Worm (Caenorhabditis elegans) whole organism, early embryonic: ENCODE measurements around the gene C06A12.3.

Source experiments
- B0310.2 ChIP-seq: sonication (generic microtip); optimal IDR thresholded peaks from 2 replicates; lab custom pipeline; 2016; ENCODE audit warnings: mild to moderate bottlenecking, missing genetic modification characterization, missing compliant biosample characterization
- F13C5.2 ChIP-seq: sonication (generic microtip); optimal IDR thresholded peaks from 2 replicates; lab custom pipeline; 2017; ENCODE audit warnings: mild to moderate bottlenecking, missing genetic modification characterization, inconsistent platforms, missing compliant biosample characterization
- aly-1 ChIP-seq: sonication (generic microtip); optimal IDR thresholded peaks from 2 replicates; lab custom pipeline; 2016; ENCODE audit warnings: missing genetic modification characterization, missing compliant biosample characterization
- ama-1 ChIP-seq: fragments of 150-350 bp; optimal IDR thresholded peaks from 2 replicates; lab custom pipeline; 2014
- ceh-13 ChIP-seq: fragments of 200-800 bp; sonication (Bioruptor generic); optimal IDR thresholded peaks from 2 replicates; lab custom pipeline; 2018; ENCODE audit warnings: mild to moderate bottlenecking, missing genetic modification characterization, missing compliant biosample characterization
- ceh-36 ChIP-seq: sonication (generic microtip); optimal IDR thresholded peaks from 2 replicates; lab custom pipeline; 2016; ENCODE audit warnings: missing genetic modification characterization, inconsistent platforms, missing compliant biosample characterization
- ets-7 ChIP-seq: sonication (generic microtip); optimal IDR thresholded peaks from 2 replicates; lab custom pipeline; 2016; ENCODE audit warnings: missing genotype, missing genetic modification characterization, missing compliant biosample characterization
- flt-1 ChIP-seq: fragments of 200-800 bp; sonication (Bioruptor generic); IDR thresholded peaks from 2 replicates; pipeline ENCODE4 v1.3.6; 2022; ENCODE audit warnings: missing genetic modification characterization, missing compliant biosample characterization
- hmbx-1 ChIP-seq: sonication (generic microtip); optimal IDR thresholded peaks from 2 replicates; lab custom pipeline; 2016; ENCODE audit warnings: mild to moderate bottlenecking, missing genetic modification characterization, missing compliant biosample characterization
- hmg-4 ChIP-seq: fragments of 200-800 bp; sonication (Bioruptor generic); optimal IDR thresholded peaks from 2 replicates; lab custom pipeline; 2018; ENCODE audit warnings: mild to moderate bottlenecking, missing genetic modification characterization, missing compliant biosample characterization
- hnd-1 ChIP-seq: sonication (generic microtip); optimal IDR thresholded peaks from 2 replicates; lab custom pipeline; 2016; ENCODE audit warnings: missing genetic modification characterization, missing compliant biosample characterization
- pes-1 ChIP-seq: fragments of 200-800 bp; sonication (Bioruptor generic); IDR thresholded peaks from 2 replicates; pipeline ENCODE4 v1.3.6; 2022; ENCODE audit warnings: missing genetic modification reagents, missing genetic modification characterization, missing compliant biosample characterization
- scrt-1 ChIP-seq: fragments of 200-800 bp; sonication (Bioruptor generic); IDR thresholded peaks from 2 replicates; pipeline ENCODE4 v1.3.6; 2022; ENCODE audit warnings: missing genetic modification characterization, missing compliant biosample characterization
- sea-1 ChIP-seq: fragments of 200-800 bp; sonication (Bioruptor generic); conservative IDR thresholded peaks from 2 replicates; pipeline ENCODE4 v1.3.6; 2022; ENCODE audit warnings: missing genetic modification characterization, missing compliant biosample characterization
- tbx-11 ChIP-seq: fragments of 200-800 bp; sonication (Bioruptor generic); IDR thresholded peaks from 2 replicates; pipeline ENCODE4 v1.3.6; 2022; ENCODE audit warnings: missing genetic modification characterization, missing compliant biosample characterization
- tbx-37 ChIP-seq: fragments of 200-800 bp; sonication (Bioruptor generic); conservative IDR thresholded peaks from 2 replicates; pipeline ENCODE4 v1.3.6; 2022; ENCODE audit warnings: missing genetic modification reagents, missing genetic modification characterization, missing compliant biosample characterization
- tra-4 ChIP-seq: sonication (generic microtip); optimal IDR thresholded peaks from 2 replicates; lab custom pipeline; 2017; ENCODE audit warnings: missing genetic modification characterization, missing compliant biosample characterization

Gene C06A12.3

DNA sequence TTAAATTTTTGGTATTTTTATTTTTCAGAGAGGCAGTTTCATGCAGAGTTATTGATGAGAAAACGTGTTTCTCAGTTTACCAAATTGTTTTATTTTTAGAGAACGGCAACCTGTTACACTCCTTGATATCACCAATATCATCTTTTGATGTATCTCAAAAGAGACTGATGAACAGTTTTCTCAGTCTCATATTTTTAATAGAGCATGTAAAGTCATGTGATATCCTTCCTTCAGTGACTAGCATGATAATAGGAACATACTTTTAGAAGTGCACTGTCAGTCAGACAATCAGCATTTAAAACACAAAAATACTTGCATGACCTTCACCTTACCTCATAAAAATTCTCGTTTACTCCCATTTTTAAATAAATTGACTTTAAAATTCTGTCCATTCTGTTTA is 15.0 kb downstream of the C06A12.3 start, which contains the start of gene F11E6.11:
Gene F11E6.11 (plus strand): TSS at position 325 of the 400 bp plus-strand sequence.
- TF ChIP-seq tra-4 (tag; lab: Kevin White, UChicago) (no peak), pes-1 (no peak), aly-1 (tag; lab: Kevin White, UChicago) (no peak)

DNA sequence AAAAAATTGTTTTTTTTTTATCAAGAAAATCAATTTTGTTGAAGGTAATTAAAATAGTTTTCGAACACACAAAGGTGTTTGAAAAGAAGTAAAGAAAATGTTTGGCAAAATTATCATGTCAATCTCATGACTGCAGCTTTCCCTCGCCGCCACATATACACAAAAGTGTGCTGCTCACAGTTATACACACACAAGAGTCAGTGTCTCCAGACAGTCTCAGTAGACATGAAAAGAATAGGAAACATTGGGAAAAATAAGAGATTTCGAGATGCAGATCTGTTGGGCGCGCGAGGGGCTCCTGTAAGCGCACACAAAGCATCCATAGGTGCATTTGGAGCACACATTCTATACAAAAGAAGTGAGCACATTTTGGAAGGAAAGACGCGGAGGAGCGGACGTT is 20.8 kb downstream of the C06A12.3 start:
- no peak for TF ChIP-seq ceh-13 (GFP tag; lab: Kevin White, UChicago)
- no peak for TF ChIP-seq tbx-37 (GFP tag; lab: Robert Waterston, UW)
- no peak for TF ChIP-seq tra-4 (tag; lab: Kevin White, UChicago)
- TF ChIP-seq pes-1: no peak
- TF ChIP-seq ets-7 (tag; lab: Kevin White, UChicago): no peak
- no peak for TF ChIP-seq hmbx-1 (tag; lab: Kevin White, UChicago)
- no peak for TF ChIP-seq hnd-1 (tag; lab: Kevin White, UChicago)
- no peak for TF ChIP-seq ceh-36 (tag; lab: Kevin White, UChicago)
- TF ChIP-seq flt-1 (GFP tag; lab: Robert Waterston, UW): no peak
- TF ChIP-seq sea-1 (GFP tag; lab: Robert Waterston, UW): no peak
- TF ChIP-seq B0310.2: no peak
- no peak for TF ChIP-seq scrt-1 (GFP tag; lab: Robert Waterston, UW)
- no peak for TF ChIP-seq aly-1 (tag; lab: Kevin White, UChicago)

DNA sequence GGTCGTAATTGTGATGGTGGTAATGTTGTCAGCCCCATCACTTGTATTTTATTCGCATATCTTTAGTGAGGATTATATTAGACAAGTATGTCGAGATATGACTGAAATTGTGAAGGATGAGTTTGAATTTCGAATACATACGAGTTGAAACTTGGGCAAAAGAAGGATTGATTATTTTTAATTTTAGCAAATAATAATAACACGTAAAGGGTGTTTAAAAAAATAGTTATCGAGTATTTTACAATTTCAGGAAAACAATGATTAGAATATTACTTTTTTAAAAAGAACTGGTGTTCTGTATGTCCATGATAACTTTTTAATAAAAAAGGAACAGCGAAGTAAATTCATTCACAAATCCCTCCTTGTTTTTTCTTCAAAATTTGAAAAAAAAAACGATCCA is 22.9 kb downstream of the C06A12.3 start, which contains the start of gene F11E6.8:
Gene F11E6.8 (minus strand): TSS at position 101 of the 400 bp plus-strand sequence.
- TF ChIP-seq pes-1: no peak
- no peak for TF ChIP-seq aly-1 (tag; lab: Kevin White, UChicago)
- no peak for TF ChIP-seq scrt-1 (GFP tag; lab: Robert Waterston, UW)
- no peak for TF ChIP-seq B0310.2
- no peak for TF ChIP-seq ceh-36 (tag; lab: Kevin White, UChicago)
- no peak for TF ChIP-seq F13C5.2 (tag; lab: Kevin White, UChicago)
- TF ChIP-seq hnd-1 (tag; lab: Kevin White, UChicago): no peak
- no peak for TF ChIP-seq ceh-13 (GFP tag; lab: Kevin White, UChicago)
- TF ChIP-seq tra-4 (tag; lab: Kevin White, UChicago): no peak
- no peak for TF ChIP-seq ama-1

DNA sequence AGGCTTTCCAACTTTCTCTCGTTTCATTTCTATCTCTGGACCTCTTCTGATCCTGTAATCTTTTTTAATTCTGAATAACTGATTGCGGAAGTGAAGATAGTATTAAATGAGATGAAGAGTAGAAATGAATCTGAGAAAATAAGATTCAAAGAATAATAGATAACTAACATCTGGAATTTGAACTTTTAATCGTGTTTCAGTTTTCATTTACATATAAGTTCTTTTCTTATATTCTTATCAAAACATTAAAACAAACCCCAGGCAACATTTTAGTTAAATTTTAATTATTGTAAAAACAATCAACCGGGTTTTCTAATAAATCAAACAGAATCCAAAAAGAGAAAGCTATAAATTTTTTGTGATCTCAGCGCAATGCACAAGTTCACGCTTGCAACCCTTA is 25.7 kb downstream of the C06A12.3 start:
- no peak for TF ChIP-seq aly-1 (tag; lab: Kevin White, UChicago)
- TF ChIP-seq scrt-1 (GFP tag; lab: Robert Waterston, UW): no peak
- TF ChIP-seq tbx-11 (GFP tag; lab: Robert Waterston, UW): no peak
- TF ChIP-seq hmbx-1 (tag; lab: Kevin White, UChicago): no peak
- TF ChIP-seq tra-4 (tag; lab: Kevin White, UChicago): no peak
- TF ChIP-seq ama-1: no peak

DNA sequence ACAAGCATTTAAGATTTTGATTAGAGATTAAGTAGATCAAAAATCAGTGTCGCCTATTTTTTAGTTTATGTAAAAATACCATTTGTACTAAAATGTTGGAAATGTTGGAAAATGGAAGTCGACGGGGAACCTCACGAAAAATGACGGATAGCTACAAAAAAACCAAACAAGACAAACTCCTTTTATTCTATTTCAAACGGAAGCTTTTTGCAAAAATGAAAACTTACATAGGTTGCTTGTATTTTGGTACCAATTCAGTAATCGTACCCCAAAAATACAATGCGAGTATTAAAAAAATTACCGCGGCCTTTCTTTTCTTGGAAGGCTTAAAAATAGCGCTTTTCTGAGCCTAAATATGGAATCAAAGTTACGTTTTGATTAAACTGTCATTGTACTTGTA is 26.5 kb downstream of the C06A12.3 start:
- TF ChIP-seq ceh-36 (tag; lab: Kevin White, UChicago) (no peak), tra-4 (tag; lab: Kevin White, UChicago) (no peak)

DNA sequence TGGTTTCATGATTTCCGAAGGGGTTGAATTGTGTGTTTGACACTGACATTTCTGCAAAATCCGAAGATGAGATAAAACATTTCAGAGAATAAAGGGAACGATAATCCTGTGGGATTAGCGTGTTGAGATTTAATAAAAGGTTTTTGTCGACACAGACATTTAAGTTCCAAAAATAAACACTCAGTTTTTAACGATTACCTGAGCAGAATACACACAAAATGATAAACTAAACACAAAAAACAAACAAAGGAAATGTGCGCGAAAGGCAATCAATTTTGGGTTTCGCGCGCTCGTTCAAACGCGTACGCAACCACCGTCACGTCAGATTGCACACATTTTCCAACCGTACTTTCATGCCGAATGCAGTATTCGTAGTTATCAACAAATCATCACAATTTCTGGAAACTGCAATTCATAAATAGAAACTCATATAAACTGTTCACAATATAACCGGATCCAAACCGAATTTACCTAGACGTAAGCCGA is 33.7 kb downstream of the C06A12.3 start, which contains the start of gene rif-1.1:
Gene rif-1.1 (minus strand): TSS at position 51 of the 486 bp plus-strand sequence.
- TF ChIP-seq hnd-1 (tag; lab: Kevin White, UChicago) (no peak), F13C5.2 (tag; lab: Kevin White, UChicago) (no peak), B0310.2 (no peak), ets-7 (tag; lab: Kevin White, UChicago) (no peak), tbx-11 (GFP tag; lab: Robert Waterston, UW) (no peak), flt-1 (GFP tag; lab: Robert Waterston, UW) (no peak), hmbx-1 (tag; lab: Kevin White, UChicago) (no peak), hmg-4 (GFP tag; lab: Kevin White, UChicago) (no peak), tbx-37 (GFP tag; lab: Robert Waterston, UW) (no peak), ceh-13 (GFP tag; lab: Kevin White, UChicago) (no peak), ceh-36 (tag; lab: Kevin White, UChicago) (no peak), sea-1 (GFP tag; lab: Robert Waterston, UW) (no peak), pes-1 (no peak)

DNA sequence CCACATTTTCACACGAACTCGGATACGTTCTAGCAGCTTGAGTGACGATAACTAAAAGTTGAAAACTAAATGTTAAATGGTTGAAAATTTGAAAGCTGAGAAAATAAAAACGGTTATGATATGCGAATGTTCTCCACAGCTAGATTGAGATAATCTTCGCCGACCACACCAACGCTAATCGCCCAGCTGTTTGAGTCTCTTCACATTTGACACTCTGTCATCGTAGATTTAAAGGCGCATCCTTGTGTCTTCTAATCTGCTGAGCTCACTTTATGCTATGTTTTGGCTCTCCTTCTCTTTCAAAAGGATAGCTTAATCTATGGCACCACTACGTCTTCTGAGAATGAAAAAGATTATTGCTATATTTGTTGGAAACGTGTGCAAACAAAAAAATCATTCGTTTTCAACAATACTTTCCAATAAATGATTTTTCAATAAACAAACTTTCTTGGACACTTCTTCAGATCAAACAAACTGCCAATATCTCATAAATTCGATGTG is 35.6 kb downstream of the C06A12.3 start, which contains the start of gene F11E6.10:
Gene F11E6.10 (minus strand): TSS at position 51 of the 501 bp plus-strand sequence.
- TF ChIP-seq tbx-37 (GFP tag; lab: Robert Waterston, UW) (no peak), aly-1 (tag; lab: Kevin White, UChicago) (no peak), ceh-13 (GFP tag; lab: Kevin White, UChicago) (no peak), hmbx-1 (tag; lab: Kevin White, UChicago) (no peak)

DNA sequence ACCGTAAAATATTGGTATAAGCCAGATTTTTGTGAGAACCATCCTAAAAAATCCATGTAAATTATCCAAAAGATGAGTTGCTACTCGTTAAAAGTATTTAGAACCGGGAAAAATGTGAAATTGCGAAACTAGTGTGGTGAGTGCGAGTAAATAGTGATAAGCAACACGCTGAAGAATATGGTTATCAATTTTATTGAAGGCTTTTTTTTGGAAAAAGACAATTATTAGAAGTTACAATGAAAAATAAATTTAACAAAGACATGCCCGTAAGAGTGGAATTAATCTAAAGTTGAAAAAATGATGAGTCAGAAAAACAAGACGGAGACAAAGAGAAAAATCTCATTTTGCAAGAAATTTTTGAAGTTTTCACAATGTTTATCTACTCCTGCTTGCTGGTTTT is 38.4 kb downstream of the C06A12.3 start, which contains the start of gene F11E6.6:
Gene F11E6.6 (minus strand): TSS at position 101 of the 400 bp plus-strand sequence.
- TF ChIP-seq hnd-1 (tag; lab: Kevin White, UChicago) (no peak), tbx-11 (GFP tag; lab: Robert Waterston, UW) (no peak)
